Fruit fly (Drosophila melanogaster): ENCODE measurements around the gene EMC10.

The EMC10 gene

DNA sequence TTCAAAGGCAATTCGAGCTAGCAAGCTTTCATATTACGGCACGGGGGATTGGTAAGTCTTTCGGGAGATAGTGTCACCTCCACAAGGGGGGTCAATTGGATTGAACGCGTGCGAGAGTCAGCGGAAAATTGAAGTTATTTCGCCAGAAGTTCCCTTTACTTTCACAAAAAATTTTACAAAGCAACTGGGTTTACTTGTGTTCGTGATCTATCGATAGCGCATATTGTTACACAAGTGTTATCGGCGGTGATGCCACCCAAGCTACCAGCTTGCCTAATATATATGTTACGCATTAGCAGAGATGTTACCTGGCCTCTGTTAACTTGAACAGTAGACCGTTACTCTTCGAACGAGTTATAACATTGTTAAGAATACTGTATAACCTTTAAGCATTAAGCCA lies 19.2 kb upstream of the EMC10 start, which contains the start of gene Wnk:
Gene Wnk, minus strand, starts transcription at position 177 of the 400 bp plus-strand sequence.
- TF ChIP-seq CG9705 (GFP tag; optimal IDR thresholded peaks at IDR 0.05), result no peak
- no peak for TF ChIP-seq dmrt93B (GFP tag; optimal IDR thresholded peaks at IDR 0.05)
- no peak for TF ChIP-seq woc (GFP tag; optimal IDR thresholded peaks at IDR 0.05)
- no peak for TF ChIP-seq Hr78 (GFP tag; optimal IDR thresholded peaks at IDR 0.05)
- TF ChIP-seq foxo (GFP tag; optimal IDR thresholded peaks at IDR 0.05), result no peak
- TF ChIP-seq CrebA (GFP tag; optimal IDR thresholded peaks at IDR 0.05; ENCODE audit: borderline replicate concordance), result no peak
- no peak for TF ChIP-seq Dfd (GFP tag; optimal IDR thresholded peaks at IDR 0.05)
- no peak for TF ChIP-seq psq (GFP tag; optimal IDR thresholded peaks at IDR 0.05)
- no peak for TF ChIP-seq Hnf4 (GFP tag; optimal IDR thresholded peaks at IDR 0.05)
- no peak for TF ChIP-seq N (GFP tag; optimal IDR thresholded peaks at IDR 0.05)
- no peak for TF ChIP-seq HLH106 (tag; optimal IDR thresholded peaks at IDR 0.05)
- TF ChIP-seq Rel (GFP tag; optimal IDR thresholded peaks at IDR 0.05), result no peak
- no peak for TF ChIP-seq Rel (tag; optimal IDR thresholded peaks at IDR 0.05)
- no peak for TF ChIP-seq CG32264 (GFP tag; optimal IDR thresholded peaks at IDR 0.05)
- TF ChIP-seq dl (GFP tag; optimal IDR thresholded peaks at IDR 0.05; ENCODE audit: insufficient read depth in 1 of 2, partially characterized antibody in 2 of 2), result no peak
- no peak for TF ChIP-seq sv (GFP tag; optimal IDR thresholded peaks at IDR 0.05)
- no peak for TF ChIP-seq br (GFP tag; optimal IDR thresholded peaks at IDR 0.05)
- TF ChIP-seq Vsx2 (GFP tag; optimal IDR thresholded peaks at IDR 0.05; ENCODE audit: partially characterized antibody), result no peak
- TF ChIP-seq Jra (GFP tag; optimal IDR thresholded peaks at IDR 0.05), result no peak

DNA sequence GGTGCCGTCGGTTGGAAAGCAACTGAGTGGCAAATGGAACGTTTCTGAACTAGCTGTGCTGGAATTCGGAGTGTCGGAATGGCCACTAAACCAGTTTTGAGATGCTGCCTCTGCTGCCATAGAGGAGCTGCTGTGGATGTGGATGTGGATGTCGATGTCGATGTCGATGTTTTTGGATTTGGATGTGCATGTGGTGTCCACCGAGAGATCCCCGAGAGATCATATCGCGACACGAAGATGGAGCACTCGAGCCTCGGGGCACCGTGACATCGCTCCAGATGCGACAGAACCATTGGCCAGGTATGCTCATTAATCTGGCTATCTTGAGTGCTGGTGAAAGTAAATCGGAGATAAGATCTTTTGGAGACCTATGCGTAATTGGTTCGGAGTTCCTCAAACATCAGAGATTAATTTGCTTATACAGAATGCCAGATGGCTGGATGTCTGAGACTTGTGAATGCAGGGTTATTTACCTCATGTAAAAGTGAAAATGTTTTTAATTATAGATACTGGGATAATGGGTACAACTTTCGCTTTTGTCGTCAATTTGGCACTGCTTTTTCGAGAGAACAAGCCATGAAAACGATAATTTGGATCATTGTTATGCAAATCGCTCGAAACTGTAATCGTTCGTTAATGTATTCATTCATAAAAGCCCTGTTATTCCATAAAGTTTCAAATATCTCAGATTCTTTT lies 15.6 kb upstream of the EMC10 start, which contains the start of gene CG7173:
Gene CG7173, minus strand, starts transcription at position 51 of the 696 bp plus-strand sequence.
- TF ChIP-seq pan (optimal IDR thresholded peaks at IDR 0.05), result no peak
- TF ChIP-seq woc (GFP tag; optimal IDR thresholded peaks at IDR 0.05), result no peak
- no peak for TF ChIP-seq dsf (GFP tag; optimal IDR thresholded peaks at IDR 0.05; ENCODE audit: borderline replicate concordance)
- no peak for TF ChIP-seq rgr (GFP tag; optimal IDR thresholded peaks at IDR 0.05)
- TF ChIP-seq Dfd (GFP tag; optimal IDR thresholded peaks at IDR 0.05), result no peak
- no peak for TF ChIP-seq Vsx2 (GFP tag; optimal IDR thresholded peaks at IDR 0.05; ENCODE audit: partially characterized antibody)
- TF ChIP-seq Abd-B (GFP tag; optimal IDR thresholded peaks at IDR 0.05), result no peak
- TF ChIP-seq Myc (optimal IDR thresholded peaks at IDR 0.05), result no peak
- no peak for TF ChIP-seq h (GFP tag; optimal IDR thresholded peaks at IDR 0.05)
- TF ChIP-seq foxo (GFP tag; optimal IDR thresholded peaks at IDR 0.05), result no peak
- no peak for TF ChIP-seq Jra (GFP tag; optimal IDR thresholded peaks at IDR 0.05)
- TF ChIP-seq jim (GFP tag; optimal IDR thresholded peaks at IDR 0.05), result no peak
- no peak for TF ChIP-seq tai (GFP tag; optimal IDR thresholded peaks at IDR 0.05)
- TF ChIP-seq fru (GFP tag; optimal IDR thresholded peaks at IDR 0.05), result no peak

DNA sequence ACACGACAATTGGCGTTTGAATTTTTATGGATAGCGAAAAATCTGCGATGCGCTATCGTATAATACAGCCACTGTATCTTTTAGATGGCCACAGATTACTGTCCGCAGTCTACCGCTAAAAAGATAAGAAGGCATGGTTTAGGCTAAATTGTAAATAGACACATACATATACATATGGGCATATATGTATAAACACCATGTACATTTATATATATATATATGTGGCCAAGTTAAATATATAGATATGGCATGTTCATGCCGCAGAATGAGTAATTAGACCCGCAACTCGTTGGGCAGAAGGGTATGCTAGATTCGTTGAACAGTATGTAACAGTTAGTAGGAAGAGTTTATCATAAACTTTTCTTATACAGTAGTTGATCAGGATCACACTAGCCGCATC lies 11.8 kb upstream of the EMC10 start, which contains the start of gene CapaR:
Gene CapaR, minus strand, starts transcription at position 101 of the 400 bp plus-strand sequence.
- TF ChIP-seq Hr78 (GFP tag; optimal IDR thresholded peaks at IDR 0.05) (no peak), sage (GFP tag; optimal IDR thresholded peaks at IDR 0.05) (no peak), foxo (GFP tag; optimal IDR thresholded peaks at IDR 0.05) (no peak), CG32264 (GFP tag; optimal IDR thresholded peaks at IDR 0.05) (no peak), usp (GFP tag; optimal IDR thresholded peaks at IDR 0.05) (no peak), jim (GFP tag; optimal IDR thresholded peaks at IDR 0.05) (no peak), Abd-B (GFP tag; optimal IDR thresholded peaks at IDR 0.05) (no peak)

DNA sequence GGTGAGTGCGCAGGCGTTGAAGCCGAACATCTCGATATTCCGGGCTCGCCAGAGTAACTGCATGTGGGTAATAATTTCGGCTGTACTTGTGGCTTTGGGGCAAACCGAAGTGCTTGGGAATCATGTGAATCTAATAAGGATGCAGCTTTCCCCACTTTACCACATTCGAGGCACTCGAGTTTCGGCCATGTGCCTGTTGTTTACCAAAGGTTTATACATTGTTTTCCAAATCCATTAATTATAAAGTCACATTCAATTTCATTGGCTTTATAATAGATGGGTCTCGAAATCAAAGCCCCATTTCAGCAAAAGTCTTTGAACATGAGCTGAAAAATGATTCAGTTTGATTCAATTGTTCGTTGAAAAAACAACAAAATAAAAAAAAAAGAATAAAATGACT lies 8.8 kb upstream of the EMC10 start, which contains the start of gene CG7634:
Gene CG7634, plus strand, starts transcription at position 301 of the 400 bp plus-strand sequence.
- no peak for TF ChIP-seq CG32264 (GFP tag; optimal IDR thresholded peaks at IDR 0.05)
- no peak for TF ChIP-seq OdsH (GFP tag; optimal IDR thresholded peaks at IDR 0.05)
- TF ChIP-seq sage (GFP tag; optimal IDR thresholded peaks at IDR 0.05), result no peak
- TF ChIP-seq rgr (GFP tag; optimal IDR thresholded peaks at IDR 0.05), result no peak
- no peak for TF ChIP-seq GATAd (GFP tag; optimal IDR thresholded peaks at IDR 0.05)
- TF ChIP-seq sv (GFP tag; optimal IDR thresholded peaks at IDR 0.05), result no peak
- no peak for TF ChIP-seq dl (GFP tag; optimal IDR thresholded peaks at IDR 0.05; ENCODE audit: insufficient read depth in 1 of 2, partially characterized antibody in 2 of 2)
- no peak for TF ChIP-seq dmrt93B (GFP tag; optimal IDR thresholded peaks at IDR 0.05)
- TF ChIP-seq h (GFP tag; optimal IDR thresholded peaks at IDR 0.05), result no peak
- TF ChIP-seq Abd-B (GFP tag; optimal IDR thresholded peaks at IDR 0.05), result no peak
- no peak for TF ChIP-seq Hr78 (GFP tag; optimal IDR thresholded peaks at IDR 0.05)
- TF ChIP-seq Myc (optimal IDR thresholded peaks at IDR 0.05), result no peak
- TF ChIP-seq Hr83 (GFP tag; optimal IDR thresholded peaks at IDR 0.05; ENCODE audit: poor library complexity, severe bottlenecking), result no peak
- TF ChIP-seq CG9705 (GFP tag; optimal IDR thresholded peaks at IDR 0.05), result no peak
- no peak for TF ChIP-seq usp (GFP tag; optimal IDR thresholded peaks at IDR 0.05)
- TF ChIP-seq dsf (GFP tag; optimal IDR thresholded peaks at IDR 0.05; ENCODE audit: borderline replicate concordance), result no peak
- no peak for TF ChIP-seq psq (GFP tag; optimal IDR thresholded peaks at IDR 0.05)
